Fruit fly (Drosophila melanogaster) whole organism, embryonic: Measurements from ENCODE around the gene CG12643.

ENCODE experiments used
- Blimp-1 ChIP-seq: fragments of 200-800 bp; sonication (Bioruptor generic); optimal IDR thresholded peaks from 3 replicates; lab custom pipeline; 2018; ENCODE audit warnings: missing biosample characterization, missing genetic modification characterization, mild to moderate bottlenecking, moderate library complexity, missing genetic modification reagents
- CG10209 ChIP-seq: fragments of 200-800 bp; sonication (Bioruptor generic); optimal IDR thresholded peaks from 3 replicates; lab custom pipeline; 2017; ENCODE audit warnings: missing biosample characterization, mild to moderate bottlenecking, missing genetic modification characterization, missing genetic modification reagents
- CG1024 ChIP-seq: fragments of 200-800 bp; sonication (Bioruptor generic); IDR thresholded peaks from 2 replicates; pipeline ENCODE4 v1.3.6; 2022; ENCODE audit warnings: missing biosample characterization, missing genetic modification characterization
- CG10431 ChIP-seq: fragments of 200-800 bp; sonication (Bioruptor generic); optimal IDR thresholded peaks from 3 replicates; lab custom pipeline; 2018; ENCODE audit warnings: missing biosample characterization, mild to moderate bottlenecking, missing genetic modification characterization
- CG12104 ChIP-seq: fragments of 200-800 bp; sonication (Bioruptor generic); optimal IDR thresholded peaks from 3 replicates; lab custom pipeline; 2016; ENCODE audit warnings: missing biosample characterization, missing genetic modification characterization
- CG12659 ChIP-seq: fragments of 200-800 bp; sonication (Bioruptor generic); optimal IDR thresholded peaks from 3 replicates; lab custom pipeline; 2017; ENCODE audit warnings: mild to moderate bottlenecking, missing biosample characterization, missing genetic modification reagents, missing genetic modification characterization
- CG13775 ChIP-seq: fragments of 200-800 bp; sonication (Bioruptor generic); optimal IDR thresholded peaks from 3 replicates; lab custom pipeline; 2017; ENCODE audit warnings: missing biosample characterization, mild to moderate bottlenecking, missing genetic modification characterization
- CG15011 ChIP-seq: fragments of 200-800 bp; sonication (Bioruptor generic); optimal IDR thresholded peaks from 3 replicates; lab custom pipeline; 2018; ENCODE audit warnings: missing biosample characterization, mild to moderate bottlenecking, missing genetic modification characterization
- CG17361 ChIP-seq: fragments of 200-800 bp; sonication (Bioruptor generic); IDR thresholded peaks from 3 replicates; pipeline ENCODE4 v1.3.6; 2022; ENCODE audit warnings: missing biosample characterization, missing genetic modification characterization
- CG18011 ChIP-seq: fragments of 200-800 bp; sonication (Bioruptor generic); optimal IDR thresholded peaks from 2 replicates; lab custom pipeline; 2017; ENCODE audit warnings: missing biosample characterization, missing genetic modification characterization, mild to moderate bottlenecking, moderate library complexity, missing genotype
- CG18764 ChIP-seq: fragments of 200-800 bp; sonication (Bioruptor generic); optimal IDR thresholded peaks from 3 replicates; lab custom pipeline; 2016; ENCODE audit warnings: missing biosample characterization, missing genetic modification characterization
- CG31441 ChIP-seq: fragments of 200-800 bp; sonication (Bioruptor generic); IDR thresholded peaks from 2 replicates; pipeline ENCODE4 v1.3.6; 2022; ENCODE audit warnings: missing biosample characterization, missing genetic modification characterization
- CG32532 ChIP-seq: fragments of 200-800 bp; sonication (Bioruptor generic); IDR thresholded peaks from 2 replicates; pipeline ENCODE4 v1.3.6; 2022; ENCODE audit warnings: missing biosample characterization, missing genetic modification characterization
- CG3407 ChIP-seq: fragments of 200-800 bp; sonication (Bioruptor generic); optimal IDR thresholded peaks from 2 replicates; lab custom pipeline; 2018; ENCODE audit warnings: missing biosample characterization, mild to moderate bottlenecking, missing genetic modification characterization
- CG4707 ChIP-seq: fragments of 200-800 bp; sonication (Bioruptor generic); optimal IDR thresholded peaks from 2 replicates; lab custom pipeline; 2018; ENCODE audit warnings: missing biosample characterization, mild to moderate bottlenecking, missing genetic modification characterization, moderate library complexity
- CG7963 ChIP-seq: fragments of 200-800 bp; sonication (Bioruptor generic); IDR thresholded peaks from 3 replicates; pipeline ENCODE4 v1.3.6; 2022; ENCODE audit warnings: missing biosample characterization, missing genetic modification characterization; ENCODE audit not compliant: partially characterized antibody
- CG9817 ChIP-seq: fragments of 200-800 bp; sonication (Bioruptor generic); optimal IDR thresholded peaks from 2 replicates; lab custom pipeline; 2018; ENCODE audit warnings: missing biosample characterization, mild to moderate bottlenecking, missing genetic modification characterization, moderate library complexity
- CG9932 ChIP-seq: fragments of 200-800 bp; sonication (Bioruptor generic); IDR thresholded peaks from 2 replicates; pipeline ENCODE4 v1.3.6; 2022; ENCODE audit warnings: missing biosample characterization, missing genetic modification characterization
- Chrac-16 ChIP-seq: fragments of 200-800 bp; sonication (Bioruptor generic); optimal IDR thresholded peaks from 3 replicates; lab custom pipeline; 2016; ENCODE audit warnings: missing biosample characterization, missing genetic modification characterization
- Dad ChIP-seq: fragments of 200-800 bp; sonication (Bioruptor generic); optimal IDR thresholded peaks from 3 replicates; lab custom pipeline; 2016; ENCODE audit warnings: missing biosample characterization, missing genetic modification characterization
- Hr3 ChIP-seq: fragments of 200-800 bp; sonication (Bioruptor generic); optimal IDR thresholded peaks from 3 replicates; lab custom pipeline; 2016; ENCODE audit warnings: missing biosample characterization, missing genetic modification characterization
- Jarid2 ChIP-seq: fragments of 200-800 bp; sonication (Bioruptor generic); optimal IDR thresholded peaks from 3 replicates; lab custom pipeline; 2017; ENCODE audit warnings: mild to moderate bottlenecking, missing biosample characterization, missing genetic modification reagents, missing genetic modification characterization
- NK7.1 ChIP-seq: fragments of 200-800 bp; sonication (Bioruptor generic); optimal IDR thresholded peaks from 3 replicates; lab custom pipeline; 2016; ENCODE audit warnings: missing biosample characterization, missing genetic modification characterization
- Ptx1 ChIP-seq: fragments of 200-800 bp; sonication (Bioruptor generic); IDR thresholded peaks from 2 replicates; pipeline ENCODE4 v1.3.6; 2022; ENCODE audit warnings: missing biosample characterization, missing genetic modification characterization
- Rfx ChIP-seq: fragments of 200-800 bp; sonication (Bioruptor generic); IDR thresholded peaks from 2 replicates; pipeline ENCODE4 v1.3.6; 2022; ENCODE audit warnings: missing biosample characterization, missing genetic modification characterization
- Sox102F ChIP-seq: fragments of 200-800 bp; sonication (Bioruptor generic); optimal IDR thresholded peaks from 2 replicates; lab custom pipeline; 2018; ENCODE audit warnings: missing biosample characterization, mild to moderate bottlenecking, missing genetic modification characterization, moderate library complexity
- Ssrp ChIP-seq: fragments of 200-800 bp; sonication (Bioruptor generic); optimal IDR thresholded peaks from 2 replicates; lab custom pipeline; 2018; ENCODE audit warnings: missing biosample characterization, mild to moderate bottlenecking, missing genetic modification characterization, moderate library complexity
- bcd ChIP-seq: fragments of 200-800 bp; sonication (Bioruptor generic); optimal IDR thresholded peaks from 2 replicates; lab custom pipeline; 2017; ENCODE audit warnings: missing biosample characterization, mild to moderate bottlenecking, missing genetic modification characterization
- chn ChIP-seq: fragments of 200-800 bp; sonication (Bioruptor generic); optimal IDR thresholded peaks from 2 replicates; lab custom pipeline; 2016; ENCODE audit warnings: missing biosample characterization, missing genetic modification characterization
- corto ChIP-seq: fragments of 200-800 bp; sonication (Bioruptor generic); optimal IDR thresholded peaks from 2 replicates; lab custom pipeline; 2016; ENCODE audit warnings: missing biosample characterization, mild to moderate bottlenecking, missing genetic modification characterization, moderate library complexity
- crc ChIP-seq: fragments of 200-800 bp; sonication (Bioruptor generic); optimal IDR thresholded peaks from 2 replicates; lab custom pipeline; 2016; ENCODE audit warnings: missing biosample characterization, missing genetic modification characterization
- dmrt99B ChIP-seq: fragments of 200-800 bp; sonication (Bioruptor generic); optimal IDR thresholded peaks from 2 replicates; lab custom pipeline; 2018; ENCODE audit warnings: missing biosample characterization, mild to moderate bottlenecking, missing genetic modification characterization, moderate library complexity
- exex ChIP-seq: fragments of 200-800 bp; sonication (Bioruptor generic); optimal IDR thresholded peaks from 4 replicates; lab custom pipeline; 2018; ENCODE audit warnings: missing biosample characterization, mild to moderate bottlenecking, missing genetic modification characterization, moderate library complexity
- fd3F ChIP-seq: fragments of 200-800 bp; sonication (Bioruptor generic); optimal IDR thresholded peaks from 2 replicates; lab custom pipeline; 2018; ENCODE audit warnings: missing biosample characterization, mild to moderate bottlenecking, missing genetic modification characterization, moderate library complexity
- fu2 ChIP-seq: fragments of 200-800 bp; sonication (Bioruptor generic); optimal IDR thresholded peaks from 2 replicates; lab custom pipeline; 2016; ENCODE audit warnings: missing biosample characterization, missing genetic modification characterization
- gem ChIP-seq: fragments of 200-800 bp; sonication (Bioruptor generic); optimal IDR thresholded peaks from 2 replicates; lab custom pipeline; 2019; ENCODE audit warnings: missing biosample characterization, mild to moderate bottlenecking, missing genetic modification characterization, moderate library complexity
- grau ChIP-seq: fragments of 200-800 bp; optimal IDR thresholded peaks from 3 replicates; lab custom pipeline; 2019; ENCODE audit warnings: missing biosample characterization, mild to moderate bottlenecking, missing genetic modification characterization, moderate library complexity
- gro ChIP-seq: fragments of 200-800 bp; sonication (Bioruptor generic); optimal IDR thresholded peaks from 2 replicates; lab custom pipeline; 2016; ENCODE audit warnings: missing biosample characterization, missing genetic modification characterization
- lilli ChIP-seq: fragments of 200-800 bp; sonication (Bioruptor generic); optimal IDR thresholded peaks from 3 replicates; lab custom pipeline; 2016; ENCODE audit warnings: missing biosample characterization, missing genetic modification characterization
- mirr ChIP-seq: fragments of 200-800 bp; sonication (Bioruptor generic); optimal IDR thresholded peaks from 3 replicates; lab custom pipeline; 2018; ENCODE audit warnings: missing biosample characterization, mild to moderate bottlenecking, missing genetic modification characterization
- pho ChIP-seq: fragments of 200-800 bp; sonication (Bioruptor generic); optimal IDR thresholded peaks from 2 replicates; lab custom pipeline; 2016; ENCODE audit warnings: missing biosample characterization, missing genetic modification characterization
- phol ChIP-seq: fragments of 200-800 bp; sonication (Bioruptor generic); optimal IDR thresholded peaks from 3 replicates; lab custom pipeline; 2018; ENCODE audit warnings: missing biosample characterization, mild to moderate bottlenecking, missing genetic modification characterization, moderate library complexity
- sens ChIP-seq: fragments of 200-800 bp; sonication (Bioruptor generic); peaks from one replicate; lab custom pipeline; 2016; ENCODE audit warnings: missing biosample characterization, missing genetic modification characterization
- sna ChIP-seq: fragments of 200-800 bp; sonication (Bioruptor generic); IDR thresholded peaks from 2 replicates; pipeline ENCODE4 v1.3.6; 2022; ENCODE audit warnings: missing biosample characterization, missing genetic modification characterization; ENCODE audit not compliant: partially characterized antibody
- trh ChIP-seq: fragments of 200-800 bp; sonication (Bioruptor generic); optimal IDR thresholded peaks from 2 replicates; lab custom pipeline; 2016; ENCODE audit warnings: missing biosample characterization, missing genetic modification characterization
- usp ChIP-seq: fragments of >200 bp; optimal IDR thresholded peaks from 2 replicates; lab custom pipeline; 2017; ENCODE audit warnings: missing biosample characterization, missing genetic modification characterization
- vfl ChIP-seq: fragments of 200-800 bp; sonication (Bioruptor generic); optimal IDR thresholded peaks from 2 replicates; lab custom pipeline; 2016; ENCODE audit warnings: missing biosample characterization, missing genetic modification characterization
- vnd ChIP-seq: fragments of 200-800 bp; sonication (Bioruptor generic); IDR thresholded peaks from 3 replicates; pipeline ENCODE4 v1.3.6; 2022; ENCODE audit warnings: missing biosample characterization, missing genetic modification characterization; ENCODE audit not compliant: partially characterized antibody
- zfh2 ChIP-seq: fragments of 200-800 bp; sonication (Bioruptor generic); optimal IDR thresholded peaks from 2 replicates; lab custom pipeline; 2016; ENCODE audit warnings: missing biosample characterization, missing genetic modification characterization

The CG12643 gene

DNA sequence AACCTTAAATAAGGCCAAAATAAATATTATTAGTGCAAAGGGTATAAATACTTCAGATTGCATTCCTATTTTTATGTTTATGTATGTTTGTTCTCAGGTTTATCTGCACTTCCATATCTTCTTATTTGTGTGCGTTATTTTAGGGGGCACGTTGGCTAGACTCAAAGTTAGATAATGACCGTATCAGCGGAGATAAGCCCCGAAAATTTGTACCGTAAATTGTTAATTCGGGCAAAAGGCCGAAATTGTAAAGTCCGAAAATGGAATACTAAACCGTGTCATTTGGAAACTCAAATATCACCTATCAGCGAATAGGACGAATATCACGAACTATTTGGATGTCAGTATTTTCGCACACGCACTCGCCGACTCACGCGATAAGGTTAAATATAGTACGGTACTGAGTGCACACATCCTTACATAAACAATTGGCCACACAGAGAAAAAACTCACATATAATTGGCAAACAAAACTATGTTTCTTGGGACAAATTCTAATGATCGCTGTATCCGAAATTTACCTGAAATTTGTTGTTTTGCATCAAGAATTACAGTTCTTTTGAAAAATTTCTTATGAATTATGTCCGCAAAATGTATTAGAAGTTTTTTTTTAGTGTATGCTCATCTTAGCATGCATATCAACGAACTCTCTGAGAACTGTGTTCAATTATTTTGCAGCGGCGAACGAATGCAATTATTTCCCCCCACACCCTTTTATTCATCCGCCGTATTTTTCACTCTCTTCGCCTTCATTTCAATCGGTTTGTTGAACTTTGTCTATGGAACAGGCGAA lies 1.7 kb downstream of the CG12643 start, which contains the start of gene Hk (continued):
- TF ChIP-seq CG3407 (GFP tag; lab: Kevin White, UChicago), result no peak
- TF ChIP-seq Ptx1 (GFP tag; lab: Robert Waterston, UW), result peak; percentile 34; the same call in 1 of the 2 replicates
- TF ChIP-seq CG4707 (GFP tag; lab: Kevin White, UChicago), result no peak
- no peak for TF ChIP-seq trh
- TF ChIP-seq vnd (GFP tag; lab: Robert Waterston, UW), result no peak
- TF ChIP-seq sna (GFP tag; lab: Robert Waterston, UW), result no peak
- peak; percentile 9 for TF ChIP-seq bcd (GFP tag; lab: Kevin White, UChicago)
- TF ChIP-seq gro (GFP tag; lab: Kevin White, UChicago), result peak; percentile 5
- peak; percentile 71 for TF ChIP-seq zfh2 (GFP tag; lab: Kevin White, UChicago)
- peak; percentile 24 for TF ChIP-seq CG15011 (GFP tag; lab: Kevin White, UChicago)
- peak; percentile 55 for TF ChIP-seq CG13775
- TF ChIP-seq pho, result peak; percentile 44
- TF ChIP-seq chn (GFP tag; lab: Kevin White, UChicago), result peak; percentile 11
- TF ChIP-seq Rfx (GFP tag; lab: Robert Waterston, UW), result peak; percentile 57
- peak; percentile 69 for TF ChIP-seq mirr (GFP tag; lab: Kevin White, UChicago)
- TF ChIP-seq Hr3 (GFP tag; lab: Kevin White, UChicago), result peak; percentile 11
- TF ChIP-seq CG31441 (GFP tag; lab: Robert Waterston, UW), result no peak
- no peak for TF ChIP-seq NK7.1 (GFP tag; lab: Kevin White, UChicago)
- TF ChIP-seq CG1024 (GFP tag; lab: Robert Waterston, UW), result no peak
- peak; percentile 11 for TF ChIP-seq Blimp-1 (GFP tag; lab: Kevin White, UChicago)
- no peak for TF ChIP-seq fd3F (GFP tag; lab: Kevin White, UChicago)
- peak; percentile 6 for TF ChIP-seq Dad (GFP tag; lab: Kevin White, UChicago)
- TF ChIP-seq corto (GFP tag; lab: Kevin White, UChicago), result peak; percentile 16
- TF ChIP-seq CG10209 (GFP tag; lab: Kevin White, UChicago), result peak; percentile 27
- TF ChIP-seq CG32532 (GFP tag; lab: Robert Waterston, UW), result peak; percentile 56
- TF ChIP-seq CG18764 (GFP tag; lab: Kevin White, UChicago), result no peak
- 0 out of 3 replicates have a peak, but pooled peaks have one; percentile 8 for TF ChIP-seq CG17361 (GFP tag; lab: Robert Waterston, UW)
- peak; percentile 67 for TF ChIP-seq gem (tag; lab: Kevin White, UChicago)
- no peak for TF ChIP-seq CG7963 (GFP tag; lab: Robert Waterston, UW)
- no peak for TF ChIP-seq CG10431
- TF ChIP-seq Jarid2, result no peak
- peak; percentile 25 for TF ChIP-seq dmrt99B (tag; lab: Kevin White, UChicago)
- TF ChIP-seq exex (tag; lab: Kevin White, UChicago), result peak; percentile 51
- no peak for TF ChIP-seq usp
- no peak for TF ChIP-seq CG18011 (GFP tag; lab: Kevin White, UChicago)
- no peak for TF ChIP-seq Ssrp (tag; lab: Kevin White, UChicago)
- peak; percentile 55 for TF ChIP-seq grau
- TF ChIP-seq sens, result peak; percentile 80
- peak; percentile 32 for TF ChIP-seq CG12104
- TF ChIP-seq vfl (GFP tag; lab: Kevin White, UChicago), result peak; percentile 29
- TF ChIP-seq Chrac-16 (GFP tag; lab: Kevin White, UChicago), result peak; percentile 6
- TF ChIP-seq CG9817 (tag; lab: Kevin White, UChicago), result peak; percentile 46
- TF ChIP-seq CG12659, result peak; percentile 39
- TF ChIP-seq Sox102F (GFP tag; lab: Kevin White, UChicago), result peak; percentile 38
- TF ChIP-seq CG9932, result peak; percentile 21; the same call in 1 of the 2 replicates
- TF ChIP-seq crc (GFP tag; lab: Kevin White, UChicago), result peak; percentile 62
- TF ChIP-seq fu2 (GFP tag; lab: Kevin White, UChicago), result peak; percentile 33
- TF ChIP-seq lilli (GFP tag; lab: Kevin White, UChicago), result peak; percentile 74
- TF ChIP-seq phol (tag; lab: Kevin White, UChicago), result peak; percentile 22
